Worm (Caenorhabditis elegans) whole organism, L1 larva: ENCODE data around the gene srh-79.

ENCODE experiments used
- C04F5.9 ChIP-seq: sonication (generic microtip); optimal IDR thresholded peaks from 2 replicates; lab custom pipeline; 2016; ENCODE audit warnings: missing genetic modification characterization, missing compliant biosample characterization
- C16A3.4 ChIP-seq: fragments of 150-350 bp; optimal IDR thresholded peaks from 2 replicates; lab custom pipeline; 2014; ENCODE audit warnings: missing biosample characterization, missing genetic modification characterization
- C34B4.2 ChIP-seq: sonication (generic microtip); optimal IDR thresholded peaks from 2 replicates; lab custom pipeline; 2017; ENCODE audit warnings: mild to moderate bottlenecking, missing genetic modification characterization, missing compliant biosample characterization
- F16B12.6 ChIP-seq: fragments of 150-350 bp; optimal IDR thresholded peaks from 2 replicates; lab custom pipeline; 2014; ENCODE audit warnings: missing biosample characterization, missing genetic modification characterization
- Y116A8C.19 ChIP-seq: sonication (generic microtip); optimal IDR thresholded peaks from 2 replicates; lab custom pipeline; 2016; ENCODE audit warnings: missing compliant biosample characterization, missing genetic modification characterization, borderline replicate concordance
- alr-1 ChIP-seq: fragments of 200-800 bp; sonication (Bioruptor generic); optimal IDR thresholded peaks from 2 replicates; lab custom pipeline; 2018; ENCODE audit warnings: borderline replicate concordance, mild to moderate bottlenecking, missing genetic modification characterization, missing compliant biosample characterization
- aly-2 ChIP-seq: fragments of 150-350 bp; optimal IDR thresholded peaks from 2 replicates; lab custom pipeline; 2014; ENCODE audit warnings: missing biosample characterization, missing genetic modification characterization
- ceh-63 ChIP-seq: fragments of 200-800 bp; sonication (Bioruptor generic); optimal IDR thresholded peaks from 2 replicates; lab custom pipeline; 2018; ENCODE audit warnings: mild to moderate bottlenecking, missing genetic modification characterization, missing compliant biosample characterization
- ceh-8 ChIP-seq: fragments of 200-800 bp; sonication (Bioruptor generic); optimal IDR thresholded peaks from 2 replicates; lab custom pipeline; 2018; ENCODE audit warnings: mild to moderate bottlenecking, missing genetic modification characterization, moderate library complexity, missing compliant biosample characterization
- ceh-82 ChIP-seq, 3 experiments: fragments of 150-350 bp in 1 of 3; sonication (generic microtip) in 2 of 3; optimal IDR thresholded peaks; 2 replicates each; lab custom pipeline; 2014 to 2017; ENCODE audit warnings: missing biosample characterization in 3 of 3, missing genetic modification characterization in 3 of 3
- ceh-90 ChIP-seq: sonication (generic microtip); optimal IDR thresholded peaks from 2 replicates; lab custom pipeline; 2016; ENCODE audit warnings: missing genetic modification characterization, missing compliant biosample characterization
- egl-13 ChIP-seq: sonication (generic microtip); optimal IDR thresholded peaks from 2 replicates; lab custom pipeline; 2016; ENCODE audit warnings: missing genotype, missing genetic modification reagents, missing genetic modification characterization, missing compliant biosample characterization
- egl-27 ChIP-seq, 2 experiments: fragments of 150-350 bp in 1 of 2; sonication (generic microtip); optimal IDR thresholded peaks; 3 replicates each; lab custom pipeline; 2017 to 2018; ENCODE audit warnings: missing biosample characterization in 2 of 2, missing genetic modification characterization in 2 of 2, missing genetic modification reagents in 2 of 2
- elt-3 ChIP-seq, 6 experiments: fragments of 150-350 bp in 1 of 6; sonication (generic microtip); optimal IDR thresholded peaks; 2 replicates each; lab custom pipeline; 2017 to 2018; ENCODE audit warnings: missing biosample characterization in 6 of 6, missing genetic modification characterization in 6 of 6, inconsistent platforms in 1 of 6
- fkh-10 ChIP-seq: sonication (generic microtip); optimal IDR thresholded peaks from 2 replicates; lab custom pipeline; 2017; ENCODE audit warnings: missing biosample characterization, missing genetic modification reagents, missing genetic modification characterization
- fkh-4 ChIP-seq: sonication (generic microtip); optimal IDR thresholded peaks from 2 replicates; lab custom pipeline; 2016; ENCODE audit warnings: missing compliant biosample characterization, missing genetic modification characterization, borderline replicate concordance
- fos-1 ChIP-seq: fragments of 150-350 bp; optimal IDR thresholded peaks from 2 replicates; lab custom pipeline; 2014; ENCODE audit warnings: missing biosample characterization, missing genetic modification characterization
- grh-1 ChIP-seq: fragments of 200-800 bp; sonication (Bioruptor generic); IDR thresholded peaks from 2 replicates; pipeline ENCODE4 v1.3.6; 2022; ENCODE audit warnings: missing genetic modification reagents, missing genetic modification characterization, missing compliant biosample characterization
- hlh-17 ChIP-seq: fragments of 200-800 bp; sonication (Bioruptor generic); optimal IDR thresholded peaks from 2 replicates; lab custom pipeline; 2018; ENCODE audit warnings: missing genetic modification characterization, mild to moderate bottlenecking, missing compliant biosample characterization, moderate library complexity, borderline replicate concordance
- hpl-2 ChIP-seq: fragments of 150-350 bp; optimal IDR thresholded peaks from 2 replicates; lab custom pipeline; 2014; ENCODE audit warnings: missing biosample characterization, missing genetic modification reagents, missing genetic modification characterization
- irx-1 ChIP-seq: sonication (generic microtip); optimal IDR thresholded peaks from 2 replicates; lab custom pipeline; 2016; ENCODE audit warnings: missing genetic modification characterization, missing compliant biosample characterization
- isw-1 ChIP-seq: fragments of 200-800 bp; sonication (Bioruptor generic); IDR thresholded peaks from 2 replicates; pipeline ENCODE4 v1.3.6; 2022; ENCODE audit warnings: missing genetic modification characterization, missing compliant biosample characterization
- jun-1 ChIP-seq: fragments of 150-350 bp; optimal IDR thresholded peaks from 2 replicates; lab custom pipeline; 2014; ENCODE audit warnings: missing biosample characterization, missing genetic modification reagents, missing genetic modification characterization
- lin-14 ChIP-seq: fragments of 200-800 bp; sonication (Bioruptor generic); optimal IDR thresholded peaks from 2 replicates; lab custom pipeline; 2018; ENCODE audit warnings: mild to moderate bottlenecking, missing genetic modification characterization, moderate library complexity, missing compliant biosample characterization
- lin-15B ChIP-seq: fragments of 150-350 bp; sonication (generic microtip); optimal IDR thresholded peaks from 3 replicates; lab custom pipeline; 2014; ENCODE audit warnings: missing biosample characterization, missing genetic modification characterization
- lin-35 ChIP-seq, 2 experiments: fragments of 150-350 bp; optimal IDR thresholded peaks; 2 replicates each; lab custom pipeline; 2014; ENCODE audit warnings: missing biosample characterization in 2 of 2, missing genetic modification characterization in 2 of 2, missing genetic modification reagents in 2 of 2
- lin-39 ChIP-seq: fragments of 150-350 bp; optimal IDR thresholded peaks from 2 replicates; lab custom pipeline; 2014; ENCODE audit warnings: missing biosample characterization, missing genetic modification reagents, missing genetic modification characterization
- lir-3 ChIP-seq: sonication (generic microtip); optimal IDR thresholded peaks from 2 replicates; lab custom pipeline; 2016; ENCODE audit warnings: mild to moderate bottlenecking, missing genetic modification characterization, moderate library complexity, missing compliant biosample characterization; ENCODE audit not compliant: poor library complexity
- mab-9 ChIP-seq: fragments of 200-800 bp; sonication (Bioruptor generic); IDR thresholded peaks from 2 replicates; pipeline ENCODE4 v1.3.6; 2022; ENCODE audit warnings: missing genetic modification reagents, missing genetic modification characterization, missing compliant biosample characterization
- mdl-1 ChIP-seq, 2 experiments: fragments of 150-350 bp; optimal IDR thresholded peaks; 2 replicates each; lab custom pipeline; 2014 to 2017; ENCODE audit warnings: missing biosample characterization in 2 of 2, missing genetic modification characterization in 2 of 2, inconsistent platforms in 1 of 2
- mef-2 ChIP-seq: fragments of 150-350 bp; optimal IDR thresholded peaks from 2 replicates; lab custom pipeline; 2014; ENCODE audit warnings: missing biosample characterization, missing genetic modification characterization
- mep-1 ChIP-seq: fragments of 150-350 bp; optimal IDR thresholded peaks from 2 replicates; lab custom pipeline; 2014; ENCODE audit warnings: missing biosample characterization, missing genetic modification characterization
- nhr-11 ChIP-seq: fragments of 150-350 bp; optimal IDR thresholded peaks from 2 replicates; lab custom pipeline; 2014; ENCODE audit warnings: missing biosample characterization, missing genetic modification characterization
- nhr-19 ChIP-seq: fragments of 200-800 bp; sonication (Bioruptor generic); conservative IDR thresholded peaks from 2 replicates; pipeline ENCODE4 v1.3.6; 2022; ENCODE audit warnings: missing genetic modification characterization, missing compliant biosample characterization
- nhr-20 ChIP-seq: sonication (generic microtip); optimal IDR thresholded peaks from 2 replicates; lab custom pipeline; 2016; ENCODE audit warnings: mild to moderate bottlenecking, missing genetic modification characterization, missing compliant biosample characterization
- nhr-237 ChIP-seq: fragments of 150-350 bp; optimal IDR thresholded peaks from 2 replicates; lab custom pipeline; 2014; ENCODE audit warnings: missing biosample characterization, missing genetic modification characterization
- nhr-28 ChIP-seq: fragments of 150-350 bp; optimal IDR thresholded peaks from 2 replicates; lab custom pipeline; 2014; ENCODE audit warnings: missing biosample characterization, missing genetic modification characterization
- nhr-47 ChIP-seq: sonication (generic microtip); optimal IDR thresholded peaks from 2 replicates; lab custom pipeline; 2016; ENCODE audit warnings: mild to moderate bottlenecking, missing genetic modification characterization, moderate library complexity, missing compliant biosample characterization
- nhr-71 ChIP-seq: sonication (generic microtip); optimal IDR thresholded peaks from 2 replicates; lab custom pipeline; 2016; ENCODE audit warnings: mild to moderate bottlenecking, missing genetic modification characterization, moderate library complexity, missing compliant biosample characterization
- nhr-76 ChIP-seq: sonication (generic microtip); optimal IDR thresholded peaks from 2 replicates; lab custom pipeline; 2017; ENCODE audit warnings: missing biosample characterization, missing genetic modification characterization
- nhr-85 ChIP-seq: sonication (generic microtip); peaks from one replicate; lab custom pipeline; 2016; ENCODE audit warnings: missing genetic modification characterization, inconsistent platforms, missing compliant biosample characterization
- pqm-1 ChIP-seq: sonication (generic microtip); optimal IDR thresholded peaks from 3 replicates; lab custom pipeline; 2017; ENCODE audit warnings: missing biosample characterization, missing genetic modification characterization
- skn-1 ChIP-seq: fragments of 150-350 bp; optimal IDR thresholded peaks from 2 replicates; lab custom pipeline; 2014; ENCODE audit warnings: missing biosample characterization, missing genetic modification characterization
- snpc-4 ChIP-seq: fragments of 150-350 bp; optimal IDR thresholded peaks from 2 replicates; lab custom pipeline; 2014; ENCODE audit warnings: missing biosample characterization, missing genetic modification characterization
- swsn-7 ChIP-seq: sonication (generic microtip); optimal IDR thresholded peaks from 2 replicates; lab custom pipeline; 2016; ENCODE audit warnings: missing genetic modification characterization, missing compliant biosample characterization
- tlp-1 ChIP-seq: fragments of 150-350 bp; optimal IDR thresholded peaks from 2 replicates; lab custom pipeline; 2014; ENCODE audit warnings: missing biosample characterization, missing genetic modification characterization
- unc-30 ChIP-seq: sonication (generic microtip); optimal IDR thresholded peaks from 2 replicates; lab custom pipeline; 2017; ENCODE audit warnings: missing biosample characterization, missing genetic modification characterization
- unc-62 ChIP-seq: fragments of 150-350 bp; optimal IDR thresholded peaks from 2 replicates; lab custom pipeline; 2014; ENCODE audit warnings: missing biosample characterization, missing genetic modification reagents, missing genetic modification characterization
- unc-98 ChIP-seq: fragments of 200-800 bp; sonication (Bioruptor generic); IDR thresholded peaks from 2 replicates; pipeline ENCODE4 v1.3.6; 2022; ENCODE audit warnings: missing genetic modification characterization, missing compliant biosample characterization
- vab-15 ChIP-seq: sonication (generic microtip); optimal IDR thresholded peaks from 2 replicates; lab custom pipeline; 2017; ENCODE audit warnings: missing genotype, mild to moderate bottlenecking, missing genetic modification characterization, missing compliant biosample characterization
- zag-1 ChIP-seq: fragments of 150-350 bp; optimal IDR thresholded peaks from 2 replicates; lab custom pipeline; 2014; ENCODE audit warnings: missing biosample characterization, missing genetic modification characterization
- zip-4 ChIP-seq: fragments of 200-800 bp; sonication (Bioruptor generic); optimal IDR thresholded peaks from 2 replicates; lab custom pipeline; 2018; ENCODE audit warnings: mild to moderate bottlenecking, missing genetic modification characterization, moderate library complexity, missing compliant biosample characterization
- ztf-4 ChIP-seq: fragments of 150-350 bp; optimal IDR thresholded peaks from 2 replicates; lab custom pipeline; 2014; ENCODE audit warnings: missing biosample characterization, missing genetic modification characterization

The srh-79 gene

DNA sequence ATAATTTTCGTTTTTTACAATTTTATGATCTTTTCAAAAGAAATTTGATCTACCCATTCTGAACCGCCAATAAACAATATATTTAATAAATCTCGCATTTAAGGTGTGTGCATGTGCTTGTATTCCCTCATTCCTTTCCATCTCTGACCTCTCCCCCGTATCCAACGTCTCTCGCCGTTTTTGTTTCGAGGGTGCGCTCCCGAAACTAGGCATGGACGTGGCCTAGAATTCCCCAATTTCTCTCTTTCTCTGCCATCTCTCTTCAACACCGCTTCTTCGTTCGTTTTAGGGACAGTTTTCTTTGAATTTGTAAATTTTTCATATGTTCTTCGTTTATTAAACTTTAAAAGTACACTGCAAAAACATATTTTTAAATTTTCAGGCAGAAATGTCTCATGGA lies 32.0 kb upstream of the srh-79 start, which contains the start of gene F25E5.1 (continued):
- TF ChIP-seq C34B4.2 (tag; lab: Kevin White, UChicago) (no peak), tlp-1 (tag; lab: Kevin White, UChicago) (no peak), nhr-71 (tag; lab: Kevin White, UChicago) (peak; percentile 80), lir-3 (tag; lab: Kevin White, UChicago) (peak; percentile 86), zag-1 (no peak), hlh-17 (GFP tag; lab: Kevin White, UChicago) (no peak), ztf-4 (tag; lab: Kevin White, UChicago) (no peak), nhr-76 (tag; lab: Kevin White, UChicago) (no peak), ceh-8 (GFP tag; lab: Kevin White, UChicago) (peak; percentile 18), snpc-4 (tag; lab: Kevin White, UChicago) (peak; percentile 47), unc-98 (GFP tag; lab: Robert Waterston, UW) (peak; percentile 61), nhr-237 (tag; lab: Kevin White, UChicago) (no peak), nhr-20 (tag; lab: Kevin White, UChicago) (peak; percentile 71), irx-1 (peak; percentile 44), grh-1 (no peak), isw-1 (peak; percentile 57), mdl-1 (tag; optimal IDR thresholded peaks at IDR 0.05; lab: Kevin White, UChicago) (peak in 1 of 2 experiments; percentile 58), fkh-10 (GFP tag; lab: Kevin White, UChicago) (no peak), fos-1 (no peak), vab-15 (no peak), aly-2 (tag; lab: Kevin White, UChicago) (no peak), ceh-90 (tag; lab: Kevin White, UChicago) (peak; percentile 77), unc-30 (tag; lab: Kevin White, UChicago) (no peak), Y116A8C.19 (tag; lab: Kevin White, UChicago) (no peak), egl-13 (tag; lab: Kevin White, UChicago) (peak; percentile 43), C16A3.4 (tag; lab: Kevin White, UChicago) (peak; percentile 29), nhr-19 (GFP tag; lab: Robert Waterston, UW) (peak; percentile 70), lin-35 (GFP tag; optimal IDR thresholded peaks at IDR 0.05; lab: Kevin White, UChicago) (peak; percentile 70 to 73), egl-27 (tag; optimal IDR thresholded peaks at IDR 0.05; lab: Kevin White, UChicago) (no peak), nhr-11 (tag; lab: Kevin White, UChicago) (no peak), lin-14 (GFP tag; lab: Kevin White, UChicago) (peak; percentile 93), mef-2 (tag; lab: Kevin White, UChicago) (no peak), alr-1 (tag; lab: Kevin White, UChicago) (no peak), hpl-2 (no peak), lin-39 (no peak), unc-62 (GFP tag; lab: Kevin White, UChicago) (no peak), ceh-63 (GFP tag; lab: Kevin White, UChicago) (no peak), nhr-28 (no peak), C04F5.9 (tag; lab: Kevin White, UChicago) (no peak), mab-9 (GFP tag; lab: Robert Waterston, UW) (0 out of 2 replicates have a peak, but pooled peaks have one; percentile 29), skn-1 (tag; lab: Kevin White, UChicago) (peak; percentile 49), fkh-4 (tag; lab: Kevin White, UChicago) (peak; percentile 30), nhr-47 (tag; lab: Kevin White, UChicago) (peak; percentile 72), F16B12.6 (tag; lab: Kevin White, UChicago) (peak; percentile 42), mep-1 (tag; lab: Kevin White, UChicago) (peak; percentile 87), zip-4 (no peak), jun-1 (tag; lab: Kevin White, UChicago) (peak; percentile 2), pqm-1 (tag; lab: Kevin White, UChicago) (no peak), ceh-82 (tag; optimal IDR thresholded peaks at IDR 0.05; lab: Kevin White, UChicago) (peak; percentile 42 to 73 (median 65)), lin-15B (peak; percentile 31), swsn-7 (tag; lab: Kevin White, UChicago) (peak; percentile 61), elt-3 (tag; optimal IDR thresholded peaks at IDR 0.05; lab: Kevin White, UChicago) (no peak), nhr-85 (tag; lab: Kevin White, UChicago) (peak; percentile 87)
